Comparison of ENCODE assay signal across 1 fruit fly cellular context in genomic region chr3R:19164873-19165456, dm6.
A peak's percentile ranks its signal among the peaks of the same experiment; 100 is the strongest.
TF ChIP-seq lines count a peak whose summit lies in the region.

No protein-coding gene starts in this region.

TF ChIP-seq in whole organism, embryonic, 481 proteins besides CTCF, POLR2A, EP300 and RAD21 (continued from another document):
- peak; percentile 57 for TF ChIP-seq lab (GFP tag; optimal IDR thresholded peaks at IDR 0.05; lab: Kevin White, UChicago)
- TF ChIP-seq prd (optimal IDR thresholded peaks at IDR 0.05; lab: Kevin White, UChicago), result no peak
- TF ChIP-seq prd (GFP tag; IDR thresholded peaks at IDR 0.05; lab: Robert Waterston, UW), result peak; percentile 52; the same call in 2 of the 3 replicates
- peak; percentile 33 for TF ChIP-seq CG8359 (GFP tag; optimal IDR thresholded peaks at IDR 0.05; lab: Kevin White, UChicago; ENCODE audit: borderline replicate concordance)
- peak; percentile 22 for TF ChIP-seq ATbp (GFP tag; optimal IDR thresholded peaks at IDR 0.05; lab: Kevin White, UChicago)
- TF ChIP-seq bab2 (GFP tag; optimal IDR thresholded peaks at IDR 0.05; lab: Kevin White, UChicago), result no peak
- no peak for TF ChIP-seq mld (GFP tag; IDR thresholded peaks at IDR 0.05; lab: Robert Waterston, UW; ENCODE audit: partially characterized antibody)
- TF ChIP-seq CG11504 (tag; optimal IDR thresholded peaks at IDR 0.05; lab: Kevin White, UChicago), result peak; percentile 69
- TF ChIP-seq CG11695 (GFP tag; IDR thresholded peaks at IDR 0.05; lab: Robert Waterston, UW), result no peak
- peak; percentile 62 for TF ChIP-seq dmrt99B (tag; optimal IDR thresholded peaks at IDR 0.05; lab: Kevin White, UChicago)
- TF ChIP-seq sob (GFP tag; IDR thresholded peaks at IDR 0.05; lab: Robert Waterston, UW), result peak; percentile 50; the same call in 1 of the 2 replicates
- TF ChIP-seq Doc2 (GFP tag; IDR thresholded peaks at IDR 0.05; lab: Robert Waterston, UW), result no peak
- peak; percentile 37 for TF ChIP-seq NC2β (GFP tag; optimal IDR thresholded peaks at IDR 0.05; lab: Kevin White, UChicago)
- peak; percentile 39; the same call in 1 of the 2 replicates for TF ChIP-seq CG17328 (GFP tag; IDR thresholded peaks at IDR 0.05; lab: Robert Waterston, UW)
- peak; percentile 10; the same call in 1 of the 2 replicates for TF ChIP-seq E2f2 (GFP tag; IDR thresholded peaks at IDR 0.05; lab: Robert Waterston, UW)
- peak; percentile 43 for TF ChIP-seq CG10979 (tag; optimal IDR thresholded peaks at IDR 0.05; lab: Kevin White, UChicago)
- no peak for TF ChIP-seq ham (GFP tag; IDR thresholded peaks at IDR 0.05; lab: Robert Waterston, UW)
- peak; percentile 39; the same call in 2 of the 4 replicates for TF ChIP-seq Gug (GFP tag; IDR thresholded peaks at IDR 0.05; lab: Robert Waterston, UW)
- TF ChIP-seq ro (GFP tag; IDR thresholded peaks at IDR 0.05; lab: Robert Waterston, UW), result no peak
- peak; percentile 54 for TF ChIP-seq CG32532 (GFP tag; IDR thresholded peaks at IDR 0.05; lab: Robert Waterston, UW)
- peak; percentile 53; the same call in 1 of the 3 replicates for TF ChIP-seq CG11456 (GFP tag; IDR thresholded peaks at IDR 0.05; lab: Robert Waterston, UW)
- TF ChIP-seq gce (GFP tag; IDR thresholded peaks at IDR 0.05; lab: Robert Waterston, UW), result 0 out of 3 replicates have a peak, but pooled peaks have one; percentile 12
- TF ChIP-seq CG12659 (GFP tag; optimal IDR thresholded peaks at IDR 0.05; lab: Kevin White, UChicago), result peak; percentile 50
- TF ChIP-seq zen (tag; optimal IDR thresholded peaks at IDR 0.05; lab: Kevin White, UChicago), result no peak
- peak; percentile 15 for TF ChIP-seq CG1603 (tag; optimal IDR thresholded peaks at IDR 0.05; lab: Kevin White, UChicago)
- TF ChIP-seq pzg (GFP tag; optimal IDR thresholded peaks at IDR 0.05; lab: Kevin White, UChicago), result no peak
- peak; percentile 57 for TF ChIP-seq CG13424 (tag; optimal IDR thresholded peaks at IDR 0.05; lab: Kevin White, UChicago)
- no peak for TF ChIP-seq sqz (GFP tag; optimal IDR thresholded peaks at IDR 0.05; lab: Kevin White, UChicago)
- peak; percentile 47; the same call in 1 of the 2 replicates for TF ChIP-seq vvl (GFP tag; IDR thresholded peaks at IDR 0.05; lab: Robert Waterston, UW)
- TF ChIP-seq CG18476 (GFP tag; optimal IDR thresholded peaks at IDR 0.05; lab: Kevin White, UChicago), result peak; percentile 6
- peak; percentile 18 for TF ChIP-seq MTF-1 (GFP tag; optimal IDR thresholded peaks at IDR 0.05; lab: Kevin White, UChicago; ENCODE audit: borderline replicate concordance)
- no peak for TF ChIP-seq sd (tag; optimal IDR thresholded peaks at IDR 0.05; lab: Kevin White, UChicago)
- peak; percentile 53; the same call in 1 of the 2 replicates for TF ChIP-seq ranshi (GFP tag; IDR thresholded peaks at IDR 0.05; lab: Robert Waterston, UW)
- TF ChIP-seq CG2116 (GFP tag; optimal IDR thresholded peaks at IDR 0.05; lab: Kevin White, UChicago), result peak; percentile 2
- TF ChIP-seq Sox100B (GFP tag; optimal IDR thresholded peaks at IDR 0.05; lab: Kevin White, UChicago), result peak; percentile 56
- peak; percentile 49 for TF ChIP-seq CG30403 (GFP tag; optimal IDR thresholded peaks at IDR 0.05; lab: Kevin White, UChicago)
- TF ChIP-seq Scr (GFP tag; IDR thresholded peaks at IDR 0.05; lab: Robert Waterston, UW; ENCODE audit: partially characterized antibody), result no peak
- peak; percentile 38 for TF ChIP-seq Hey (tag; optimal IDR thresholded peaks at IDR 0.05; lab: Kevin White, UChicago)
- TF ChIP-seq CG15696 (tag; optimal IDR thresholded peaks at IDR 0.05; lab: Kevin White, UChicago), result no peak
- TF ChIP-seq nerfin-1 (tag; optimal IDR thresholded peaks at IDR 0.05; lab: Kevin White, UChicago), result no peak
- TF ChIP-seq sens (GFP tag; lab: Kevin White, UChicago), result peak; percentile 91
- peak; percentile 15; the same call in 1 of the 2 replicates for TF ChIP-seq CG4360 (GFP tag; IDR thresholded peaks at IDR 0.05; lab: Robert Waterston, UW)
- TF ChIP-seq otp (GFP tag; IDR thresholded peaks at IDR 0.05; lab: Robert Waterston, UW), result peak; percentile 46; the same call in 2 of the 3 replicates
- peak; percentile 6 for TF ChIP-seq CG15601 (tag; optimal IDR thresholded peaks at IDR 0.05; lab: Kevin White, UChicago)
- TF ChIP-seq pfk (GFP tag; optimal IDR thresholded peaks at IDR 0.05; lab: Kevin White, UChicago), result no peak
- peak; percentile 38; the same call in 1 of the 2 replicates for TF ChIP-seq CG10959 (GFP tag; IDR thresholded peaks at IDR 0.05; lab: Robert Waterston, UW)
- TF ChIP-seq CG18764 (GFP tag; optimal IDR thresholded peaks at IDR 0.05; lab: Kevin White, UChicago), result peak; percentile 29
- TF ChIP-seq CG9727 (GFP tag; optimal IDR thresholded peaks at IDR 0.05; lab: Kevin White, UChicago), result peak; percentile 46
- TF ChIP-seq gcm2 (GFP tag; optimal IDR thresholded peaks at IDR 0.05; lab: Kevin White, UChicago), result no peak
- peak; percentile 26; the same call in 1 of the 2 replicates for TF ChIP-seq H2.0 (GFP tag; IDR thresholded peaks at IDR 0.05; lab: Robert Waterston, UW)
- peak; percentile 50 for TF ChIP-seq nmo (GFP tag; optimal IDR thresholded peaks at IDR 0.05; lab: Kevin White, UChicago)
- peak; percentile 73 for TF ChIP-seq CG17361 (GFP tag; IDR thresholded peaks at IDR 0.05; lab: Robert Waterston, UW)
- TF ChIP-seq lola (GFP tag; optimal IDR thresholded peaks at IDR 0.05; lab: Kevin White, UChicago), result peak in 1 of 3 experiments; percentile 41
- peak; percentile 32 for TF ChIP-seq CG8089 (GFP tag; optimal IDR thresholded peaks at IDR 0.05; lab: Kevin White, UChicago)
- TF ChIP-seq CG14441 (GFP tag; IDR thresholded peaks at IDR 0.05; lab: Robert Waterston, UW), result peak; percentile 41
- peak; percentile 58 for TF ChIP-seq Mad (GFP tag; optimal IDR thresholded peaks at IDR 0.05; lab: Kevin White, UChicago)
- TF ChIP-seq gt (GFP tag; IDR thresholded peaks at IDR 0.05; lab: Robert Waterston, UW), result 0 out of 2 replicates have a peak, but pooled peaks have one; percentile 11
- TF ChIP-seq Ssrp (tag; optimal IDR thresholded peaks at IDR 0.05; lab: Kevin White, UChicago), result peak; percentile 33
- TF ChIP-seq CG7556 (GFP tag; optimal IDR thresholded peaks at IDR 0.05; lab: Kevin White, UChicago), result peak; percentile 52
- peak; percentile 31 for TF ChIP-seq CG14710 (tag; optimal IDR thresholded peaks at IDR 0.05; lab: Kevin White, UChicago)
- TF ChIP-seq CG13775 (GFP tag; optimal IDR thresholded peaks at IDR 0.05; lab: Kevin White, UChicago), result peak; percentile 37
- TF ChIP-seq CG10209 (GFP tag; optimal IDR thresholded peaks at IDR 0.05; lab: Kevin White, UChicago), result peak; percentile 51
- peak; percentile 44; the same call in 1 of the 2 replicates for TF ChIP-seq Ada2b (GFP tag; IDR thresholded peaks at IDR 0.05; lab: Robert Waterston, UW)
- peak; percentile 58 for TF ChIP-seq CG18262 (tag; optimal IDR thresholded peaks at IDR 0.05; lab: Kevin White, UChicago)
- peak; percentile 38 for TF ChIP-seq CG16815 (GFP tag; optimal IDR thresholded peaks at IDR 0.05; lab: Kevin White, UChicago)
- TF ChIP-seq CG9817 (tag; optimal IDR thresholded peaks at IDR 0.05; lab: Kevin White, UChicago), result no peak
- TF ChIP-seq crc (GFP tag; optimal IDR thresholded peaks at IDR 0.05; lab: Kevin White, UChicago), result no peak
- peak in 1 of 2 experiments; percentile 27 for TF ChIP-seq bsh (GFP tag; optimal IDR thresholded peaks at IDR 0.05; lab: Kevin White, UChicago)
- peak; percentile 55 for TF ChIP-seq Rfx (GFP tag; IDR thresholded peaks at IDR 0.05; lab: Robert Waterston, UW)
- peak; percentile 28 for TF ChIP-seq HLH54F (GFP tag; optimal IDR thresholded peaks at IDR 0.05; lab: Kevin White, UChicago)
- TF ChIP-seq dpn (GFP tag; optimal IDR thresholded peaks at IDR 0.05; lab: Kevin White, UChicago), result peak in 1 of 2 experiments; percentile 35
- TF ChIP-seq CG8281 (tag; optimal IDR thresholded peaks at IDR 0.05; lab: Kevin White, UChicago), result no peak
- 0 out of 2 replicates have a peak, but pooled peaks have one; percentile 37 for TF ChIP-seq Atf6 (GFP tag; IDR thresholded peaks at IDR 0.05; lab: Robert Waterston, UW)
- TF ChIP-seq D19A (tag; optimal IDR thresholded peaks at IDR 0.05; lab: Kevin White, UChicago), result peak; percentile 32
- TF ChIP-seq CG12155 (GFP tag; optimal IDR thresholded peaks at IDR 0.05; lab: Kevin White, UChicago), result peak; percentile 17
- peak; percentile 49; the same call in 1 of the 2 replicates for TF ChIP-seq CG5953 (GFP tag; IDR thresholded peaks at IDR 0.05; lab: Robert Waterston, UW)
- TF ChIP-seq CG15514 (GFP tag; optimal IDR thresholded peaks at IDR 0.05; lab: Kevin White, UChicago), result peak; percentile 24
- no peak for TF ChIP-seq CG10431 (GFP tag; optimal IDR thresholded peaks at IDR 0.05; lab: Kevin White, UChicago)
- TF ChIP-seq CG9437 (GFP tag; optimal IDR thresholded peaks at IDR 0.05; lab: Kevin White, UChicago), result peak; percentile 60
- peak; percentile 33 for TF ChIP-seq CG6654 (GFP tag; optimal IDR thresholded peaks at IDR 0.05; lab: Kevin White, UChicago)
- no peak for TF ChIP-seq CG7271 (tag; optimal IDR thresholded peaks at IDR 0.05; lab: Kevin White, UChicago)
- peak; percentile 27 for TF ChIP-seq CG1529 (GFP tag; optimal IDR thresholded peaks at IDR 0.05; lab: Kevin White, UChicago)
- peak; percentile 64 for TF ChIP-seq Oli (tag; optimal IDR thresholded peaks at IDR 0.05; lab: Kevin White, UChicago)
- peak; percentile 56 for TF ChIP-seq shn (GFP tag; optimal IDR thresholded peaks at IDR 0.05; lab: Kevin White, UChicago)
- TF ChIP-seq CG31441 (GFP tag; IDR thresholded peaks at IDR 0.05; lab: Robert Waterston, UW), result peak; percentile 62
- no peak for TF ChIP-seq hth (optimal IDR thresholded peaks at IDR 0.05; lab: Kevin White, UChicago)
- TF ChIP-seq CG2678 (tag; optimal IDR thresholded peaks at IDR 0.05; lab: Kevin White, UChicago), result peak; percentile 62
- TF ChIP-seq fd102C (GFP tag; optimal IDR thresholded peaks at IDR 0.05; lab: Kevin White, UChicago), result no peak
- TF ChIP-seq unpg (GFP tag; optimal IDR thresholded peaks at IDR 0.05; lab: Kevin White, UChicago), result peak; percentile 18
- TF ChIP-seq CG17186 (GFP tag; optimal IDR thresholded peaks at IDR 0.05; lab: Kevin White, UChicago), result no peak
- peak; percentile 1 to 17 for TF ChIP-seq chif (GFP tag; optimal IDR thresholded peaks at IDR 0.05; lab: Kevin White, UChicago)
- peak; percentile 0 for TF ChIP-seq Hmr (GFP tag; optimal IDR thresholded peaks at IDR 0.05; lab: Kevin White, UChicago)
- peak; percentile 38; the same call in 1 of the 2 replicates for TF ChIP-seq Xrp1 (GFP tag; IDR thresholded peaks at IDR 0.05; lab: Robert Waterston, UW)
- TF ChIP-seq CG3281 (GFP tag; optimal IDR thresholded peaks at IDR 0.05; lab: Kevin White, UChicago), result peak; percentile 64
- TF ChIP-seq CG6689 (GFP tag; IDR thresholded peaks at IDR 0.05; lab: Robert Waterston, UW), result peak; percentile 32; the same call in 1 of the 2 replicates
- TF ChIP-seq CG17385 (GFP tag; optimal IDR thresholded peaks at IDR 0.05; lab: Kevin White, UChicago), result peak; percentile 29
- TF ChIP-seq CG7928 (GFP tag; optimal IDR thresholded peaks at IDR 0.05; lab: Kevin White, UChicago), result no peak
- peak; percentile 3 for TF ChIP-seq CG9609 (GFP tag; optimal IDR thresholded peaks at IDR 0.05; lab: Kevin White, UChicago)
- peak; percentile 54 for TF ChIP-seq CG7839 (tag; optimal IDR thresholded peaks at IDR 0.05; lab: Kevin White, UChicago)
- TF ChIP-seq Ets65A (GFP tag; lab: Kevin White, UChicago), result peak; percentile 92
- TF ChIP-seq Atf-2 (GFP tag; optimal IDR thresholded peaks at IDR 0.05; lab: Kevin White, UChicago), result peak; percentile 9
- peak; percentile 12 for TF ChIP-seq tx (GFP tag; optimal IDR thresholded peaks at IDR 0.05; lab: Kevin White, UChicago)
- TF ChIP-seq ci (GFP tag; IDR thresholded peaks at IDR 0.05; lab: Robert Waterston, UW), result peak; percentile 71; the same call in 2 of the 3 replicates
- peak; percentile 21 for TF ChIP-seq B-H2 (GFP tag; optimal IDR thresholded peaks at IDR 0.05; lab: Kevin White, UChicago)
- TF ChIP-seq nau (GFP tag; optimal IDR thresholded peaks at IDR 0.05; lab: Kevin White, UChicago), result peak; percentile 0
- TF ChIP-seq E2f1 (GFP tag; IDR thresholded peaks at IDR 0.05; lab: Robert Waterston, UW), result peak; percentile 52
- no peak for TF ChIP-seq sc (optimal IDR thresholded peaks at IDR 0.05; lab: Kevin White, UChicago)
- peak; percentile 13 for TF ChIP-seq sc (GFP tag; optimal IDR thresholded peaks at IDR 0.05; lab: Kevin White, UChicago)
- peak; percentile 58 for TF ChIP-seq row (GFP tag; IDR thresholded peaks at IDR 0.05; lab: Robert Waterston, UW)
- TF ChIP-seq Drgx (GFP tag; IDR thresholded peaks at IDR 0.05; lab: Robert Waterston, UW), result peak; percentile 43; the same call in 1 of the 2 replicates
- peak; percentile 45 for TF ChIP-seq Sox102F (GFP tag; optimal IDR thresholded peaks at IDR 0.05; lab: Kevin White, UChicago)
- TF ChIP-seq slbo (GFP tag; IDR thresholded peaks at IDR 0.05; lab: Robert Waterston, UW), result peak; percentile 31; the same call in 1 of the 2 replicates
- TF ChIP-seq fu2 (GFP tag; optimal IDR thresholded peaks at IDR 0.05; lab: Kevin White, UChicago), result peak; percentile 18
- TF ChIP-seq CG4404 (GFP tag; IDR thresholded peaks at IDR 0.05; lab: Robert Waterston, UW), result no peak
- peak; percentile 37 for TF ChIP-seq Dip3 (GFP tag; optimal IDR thresholded peaks at IDR 0.05; lab: Kevin White, UChicago)
- peak; percentile 68 for TF ChIP-seq gem (tag; optimal IDR thresholded peaks at IDR 0.05; lab: Kevin White, UChicago)
- peak; percentile 22; the same call in 1 of the 3 replicates for TF ChIP-seq CG34422 (GFP tag; IDR thresholded peaks at IDR 0.05; lab: Robert Waterston, UW)
- peak; percentile 7 for TF ChIP-seq jumu (GFP tag; optimal IDR thresholded peaks at IDR 0.05; lab: Kevin White, UChicago)
- TF ChIP-seq hb (GFP tag; IDR thresholded peaks at IDR 0.05; lab: Robert Waterston, UW; ENCODE audit: partially characterized antibody), result no peak
- TF ChIP-seq Awh (GFP tag; IDR thresholded peaks at IDR 0.05; lab: Robert Waterston, UW), result peak; percentile 10; the same call in 1 of the 2 replicates
- peak; percentile 60 for TF ChIP-seq grau (tag; optimal IDR thresholded peaks at IDR 0.05; lab: Kevin White, UChicago)
- TF ChIP-seq caup (GFP tag; optimal IDR thresholded peaks at IDR 0.05; lab: Kevin White, UChicago; ENCODE audit: severe bottlenecking), result peak; percentile 14
- TF ChIP-seq Meics (GFP tag; optimal IDR thresholded peaks at IDR 0.05; lab: Kevin White, UChicago), result peak; percentile 66
- TF ChIP-seq hkb (optimal IDR thresholded peaks at IDR 0.05; lab: Kevin White, UChicago), result no peak
- 0 out of 2 replicates have a peak, but pooled peaks have one; percentile 36 for TF ChIP-seq hkb (GFP tag; IDR thresholded peaks at IDR 0.05; lab: Robert Waterston, UW)
- peak; percentile 24 for TF ChIP-seq Usf (GFP tag; optimal IDR thresholded peaks at IDR 0.05; lab: Kevin White, UChicago)
- TF ChIP-seq Fer3 (tag; optimal IDR thresholded peaks at IDR 0.05; lab: Kevin White, UChicago), result peak; percentile 54
- TF ChIP-seq Six4 (GFP tag; optimal IDR thresholded peaks at IDR 0.05; lab: Kevin White, UChicago), result no peak
TF ChIP-seq in whole organism, embryonic: peak in this region for 161.
